Worm (Caenorhabditis elegans) whole organism, midembryonic: ENCODE measurements around the gene K07C5.3.

Source experiments
- T22C8.4 ChIP-seq: fragments of 200-800 bp; sonication (Bioruptor generic); IDR thresholded peaks from 2 replicates; pipeline ENCODE4 v1.3.6; 2022; ENCODE audit warnings: missing genetic modification characterization, missing compliant biosample characterization
- cog-1 ChIP-seq: sonication (generic microtip); optimal IDR thresholded peaks from 2 replicates; lab custom pipeline; 2016; ENCODE audit warnings: missing genetic modification characterization, missing compliant biosample characterization
- flt-1 ChIP-seq: fragments of 200-800 bp; sonication (Bioruptor generic); IDR thresholded peaks from 2 replicates; pipeline ENCODE4 v1.3.6; 2022; ENCODE audit warnings: missing genetic modification characterization, missing compliant biosample characterization
- klf-2 ChIP-seq: fragments of 200-800 bp; sonication (Bioruptor generic); conservative IDR thresholded peaks from 2 replicates; pipeline ENCODE4 v1.3.6; 2022; ENCODE audit warnings: missing genetic modification reagents, missing genetic modification characterization, missing compliant biosample characterization
- med-1 ChIP-seq: sonication (generic microtip); optimal IDR thresholded peaks from 2 replicates; lab custom pipeline; 2017; ENCODE audit warnings: missing genetic modification characterization, mild to moderate bottlenecking, missing compliant biosample characterization, antibody characterized with exemption, missing genetic modification reagents; ENCODE audit not compliant: insufficient read depth
- ref-1 ChIP-seq: fragments of 200-800 bp; sonication (Bioruptor generic); conservative IDR thresholded peaks from 2 replicates; pipeline ENCODE4 v1.3.6; 2022; ENCODE audit warnings: missing genetic modification reagents, missing genetic modification characterization, missing compliant biosample characterization
- tab-1 ChIP-seq: fragments of 200-800 bp; sonication (Bioruptor generic); IDR thresholded peaks from 2 replicates; pipeline ENCODE4 v1.3.6; 2022; ENCODE audit warnings: missing genetic modification characterization, missing compliant biosample characterization
- ztf-23 ChIP-seq: fragments of 200-800 bp; sonication (Bioruptor generic); IDR thresholded peaks from 2 replicates; pipeline ENCODE4 v1.3.6; 2022; ENCODE audit warnings: missing genetic modification reagents, missing genetic modification characterization, missing compliant biosample characterization
- ztf-29 ChIP-seq: fragments of 200-800 bp; sonication (Bioruptor generic); IDR thresholded peaks from 2 replicates; pipeline ENCODE4 v1.3.6; 2022; ENCODE audit warnings: missing genetic modification reagents, missing genetic modification characterization, missing compliant biosample characterization

- TF ChIP-seq med-1 (GFP tag; lab: Kevin White, UChicago) (no peak), flt-1 (GFP tag; lab: Robert Waterston, UW) (no peak), T22C8.4 (GFP tag; lab: Robert Waterston, UW) (no peak), ztf-23 (GFP tag; lab: Robert Waterston, UW) (no peak), ztf-29 (GFP tag; lab: Robert Waterston, UW) (no peak), tab-1 (GFP tag; lab: Robert Waterston, UW) (no peak), klf-2 (GFP tag; lab: Robert Waterston, UW) (no peak), cog-1 (tag; lab: Kevin White, UChicago) (no peak), ref-1 (no peak)
These were observed 41.1 kb downstream of the K07C5.3 start, which contains the start of gene spe-10 for ce11 chrV:10383950-10384349.
